Fruit fly (Drosophila melanogaster) whole organism, embryonic: ENCODE results near the gene Jupiter.

Experiments
- Aef1 ChIP-seq: fragments of 200-800 bp; sonication (Bioruptor generic); IDR thresholded peaks from 3 replicates; pipeline ENCODE4 v1.3.6; 2022; ENCODE audit warnings: missing biosample characterization, missing genetic modification characterization
- Blimp-1 ChIP-seq: fragments of 200-800 bp; sonication (Bioruptor generic); optimal IDR thresholded peaks from 3 replicates; lab custom pipeline; 2018; ENCODE audit warnings: missing biosample characterization, missing genetic modification characterization, mild to moderate bottlenecking, moderate library complexity, missing genetic modification reagents
- CG10366 ChIP-seq: fragments of 200-800 bp; sonication (Bioruptor generic); IDR thresholded peaks from 2 replicates; pipeline ENCODE4 v1.3.6; 2022; ENCODE audit warnings: missing biosample characterization, missing genetic modification characterization
- CG12104 ChIP-seq: fragments of 200-800 bp; sonication (Bioruptor generic); optimal IDR thresholded peaks from 3 replicates; lab custom pipeline; 2016; ENCODE audit warnings: missing biosample characterization, missing genetic modification characterization
- CG1233 ChIP-seq: fragments of 200-800 bp; sonication (Bioruptor generic); optimal IDR thresholded peaks from 4 replicates; lab custom pipeline; 2018; ENCODE audit warnings: missing biosample characterization, mild to moderate bottlenecking, missing genetic modification characterization
- CG17568 ChIP-seq: fragments of 200-800 bp; sonication (Bioruptor generic); optimal IDR thresholded peaks from 2 replicates; lab custom pipeline; 2018; ENCODE audit warnings: missing biosample characterization, mild to moderate bottlenecking, missing genetic modification characterization, moderate library complexity
- CG18476 ChIP-seq: fragments of 200-800 bp; sonication (Bioruptor generic); optimal IDR thresholded peaks from 2 replicates; lab custom pipeline; 2016; ENCODE audit warnings: missing biosample characterization, mild to moderate bottlenecking, missing genetic modification characterization
- CG3163 ChIP-seq: fragments of 200-800 bp; sonication (Bioruptor generic); optimal IDR thresholded peaks from 3 replicates; lab custom pipeline; 2016; ENCODE audit warnings: missing biosample characterization, missing genetic modification characterization
- CG42726 ChIP-seq: fragments of 200-800 bp; sonication (Bioruptor generic); IDR thresholded peaks from 2 replicates; pipeline ENCODE4 v1.3.6; 2022; ENCODE audit warnings: missing biosample characterization, missing genetic modification characterization; ENCODE audit not compliant: partially characterized antibody
- CG5953 ChIP-seq: fragments of 200-800 bp; sonication (Bioruptor generic); IDR thresholded peaks from 2 replicates; pipeline ENCODE4 v1.3.6; 2022; ENCODE audit warnings: missing biosample characterization, missing genetic modification characterization
- CTCF ChIP-seq: fragments of 200-800 bp; sonication (Bioruptor generic); optimal IDR thresholded peaks from 2 replicates; lab custom pipeline; 2017; ENCODE audit warnings: missing biosample characterization, mild to moderate bottlenecking, missing genetic modification characterization, moderate library complexity
- Dip3 ChIP-seq: fragments of 200-800 bp; sonication (Bioruptor generic); optimal IDR thresholded peaks from 3 replicates; lab custom pipeline; 2016; ENCODE audit warnings: missing biosample characterization, missing genetic modification characterization
- ERR ChIP-seq: fragments of 200-800 bp; sonication (Bioruptor generic); optimal IDR thresholded peaks from 2 replicates; lab custom pipeline; 2016; ENCODE audit warnings: missing biosample characterization, missing genetic modification characterization
- Ets65A ChIP-seq: fragments of 200-800 bp; sonication (Bioruptor generic); peaks from one replicate; lab custom pipeline; 2016; ENCODE audit warnings: missing biosample characterization, missing genetic modification characterization
- H2.0 ChIP-seq: fragments of 200-800 bp; sonication (Bioruptor generic); IDR thresholded peaks from 2 replicates; pipeline ENCODE4 v1.3.6; 2022; ENCODE audit warnings: missing biosample characterization, missing genetic modification characterization
- MESR4 ChIP-seq: fragments of 200-800 bp; sonication (Bioruptor generic); optimal IDR thresholded peaks from 2 replicates; lab custom pipeline; 2018; ENCODE audit warnings: missing biosample characterization, mild to moderate bottlenecking, missing genetic modification characterization, moderate library complexity
- NC2β ChIP-seq: fragments of 200-800 bp; sonication (Bioruptor generic); optimal IDR thresholded peaks from 2 replicates; lab custom pipeline; 2016; ENCODE audit warnings: missing biosample characterization, missing genetic modification characterization
- Nf-YC ChIP-seq: fragments of 200-800 bp; optimal IDR thresholded peaks from 3 replicates; lab custom pipeline; 2019; ENCODE audit warnings: missing biosample characterization, mild to moderate bottlenecking, missing genetic modification characterization, moderate library complexity
- Scr ChIP-seq: fragments of 200-800 bp; sonication (Bioruptor generic); IDR thresholded peaks from 2 replicates; pipeline ENCODE4 v1.3.6; 2022; ENCODE audit warnings: missing biosample characterization, missing genetic modification characterization; ENCODE audit not compliant: partially characterized antibody
- Side ChIP-seq: fragments of 200-800 bp; sonication (Bioruptor generic); optimal IDR thresholded peaks from 2 replicates; lab custom pipeline; 2016; ENCODE audit warnings: missing biosample characterization, missing genetic modification characterization
- Stat92E ChIP-seq, 3 experiments: fragments of >200 bp in 2 of 3; fragments of 200-800 bp in 1 of 3; sonication (Bioruptor generic) in 1 of 3; optimal IDR thresholded peaks; 2 replicates each; lab custom pipeline; 2017 to 2019; ENCODE audit warnings: missing biosample characterization in 3 of 3, missing genetic modification characterization in 3 of 3, mild to moderate bottlenecking in 1 of 3, moderate library complexity in 1 of 3
- ap ChIP-seq: fragments of 200-800 bp; sonication (Bioruptor generic); IDR thresholded peaks from 2 replicates; pipeline ENCODE4 v1.3.6; 2022; ENCODE audit warnings: missing biosample characterization, missing genetic modification characterization
- ase ChIP-seq: fragments of 200-800 bp; sonication (Bioruptor generic); IDR thresholded peaks from 3 replicates; pipeline ENCODE4 v1.3.6; 2022; ENCODE audit warnings: missing biosample characterization, missing genetic modification characterization
- bbx ChIP-seq: fragments of 200-800 bp; sonication (Bioruptor generic); IDR thresholded peaks from 2 replicates; pipeline ENCODE4 v1.3.6; 2022; ENCODE audit warnings: missing biosample characterization, missing genetic modification characterization; ENCODE audit not compliant: partially characterized antibody
- cas ChIP-seq: fragments of 200-800 bp; sonication (Bioruptor generic); IDR thresholded peaks from 2 replicates; pipeline ENCODE4 v1.3.6; 2022; ENCODE audit warnings: missing biosample characterization, missing genetic modification characterization
- cato ChIP-seq: fragments of 200-800 bp; sonication (Bioruptor generic); optimal IDR thresholded peaks from 2 replicates; lab custom pipeline; 2016; ENCODE audit warnings: missing biosample characterization, missing genetic modification characterization, borderline replicate concordance
- croc ChIP-seq: fragments of 200-800 bp; sonication (Bioruptor generic); conservative IDR thresholded peaks from 3 replicates; pipeline ENCODE4 v1.3.6; 2022; ENCODE audit warnings: missing biosample characterization, missing genetic modification characterization
- dmrt11E ChIP-seq: fragments of 200-800 bp; sonication (Bioruptor generic); optimal IDR thresholded peaks from 3 replicates; lab custom pipeline; 2018; ENCODE audit warnings: missing biosample characterization, mild to moderate bottlenecking, missing genetic modification characterization, moderate library complexity
- gt ChIP-seq: fragments of 200-800 bp; sonication (Bioruptor generic); IDR thresholded peaks from 2 replicates; pipeline ENCODE4 v1.3.6; 2022; ENCODE audit warnings: missing biosample characterization, missing genetic modification characterization
- h ChIP-seq: fragments of >200 bp; optimal IDR thresholded peaks from 2 replicates; lab custom pipeline; 2017
- jumu ChIP-seq: fragments of 200-800 bp; sonication (Bioruptor generic); optimal IDR thresholded peaks from 3 replicates; lab custom pipeline; 2016; ENCODE audit warnings: missing biosample characterization, missing genetic modification characterization
- lmd ChIP-seq: fragments of 200-800 bp; sonication (Bioruptor generic); IDR thresholded peaks from 2 replicates; pipeline ENCODE4 v1.3.6; 2022; ENCODE audit warnings: missing biosample characterization, missing genetic modification characterization
- lov ChIP-seq, 2 experiments: fragments of 200-800 bp in 1 of 2; fragments of >200 bp in 1 of 2; sonication (Bioruptor generic) in 1 of 2; IDR thresholded peaks in 1 of 2; optimal IDR thresholded peaks in 1 of 2; 2 replicates in 1 of 2; 3 replicates in 1 of 2; pipeline versions ENCODE4 v1.3.6 to Lab custom; 2017 to 2022; ENCODE audit warnings: missing biosample characterization in 1 of 2, missing genetic modification characterization in 1 of 2
- maf-S ChIP-seq: fragments of 200-800 bp; sonication (Bioruptor generic); optimal IDR thresholded peaks from 2 replicates; lab custom pipeline; 2016; ENCODE audit warnings: missing biosample characterization, missing genetic modification characterization
- oc ChIP-seq: fragments of 200-800 bp; sonication (Bioruptor generic); optimal IDR thresholded peaks from 2 replicates; lab custom pipeline; 2018; ENCODE audit warnings: missing biosample characterization, mild to moderate bottlenecking, missing genetic modification characterization, moderate library complexity
- p53 ChIP-seq: fragments of 200-800 bp; sonication (Bioruptor generic); optimal IDR thresholded peaks from 2 replicates; lab custom pipeline; 2016; ENCODE audit warnings: missing biosample characterization, missing genetic modification characterization
- pfk ChIP-seq: fragments of 200-800 bp; sonication (Bioruptor generic); optimal IDR thresholded peaks from 2 replicates; lab custom pipeline; 2018; ENCODE audit warnings: missing biosample characterization, mild to moderate bottlenecking, missing genetic modification characterization, moderate library complexity
- pho ChIP-seq: fragments of 200-800 bp; sonication (Bioruptor generic); optimal IDR thresholded peaks from 2 replicates; lab custom pipeline; 2016; ENCODE audit warnings: missing biosample characterization, missing genetic modification characterization
- sim ChIP-seq: fragments of 200-800 bp; sonication (Bioruptor generic); IDR thresholded peaks from 2 replicates; pipeline ENCODE4 v1.3.6; 2022; ENCODE audit warnings: missing biosample characterization, missing genetic modification characterization
- tio ChIP-seq: fragments of 200-800 bp; sonication (Bioruptor generic); optimal IDR thresholded peaks from 2 replicates; lab custom pipeline; 2017; ENCODE audit warnings: missing biosample characterization, missing genetic modification characterization, inconsistent platforms
- tna ChIP-seq: fragments of 200-800 bp; sonication (Bioruptor generic); IDR thresholded peaks from 2 replicates; pipeline ENCODE4 v1.3.6; 2022; ENCODE audit warnings: missing biosample characterization, missing genetic modification characterization; ENCODE audit not compliant: partially characterized antibody
- twi ChIP-seq: fragments of 200-800 bp; optimal IDR thresholded peaks from 2 replicates; lab custom pipeline; 2019; ENCODE audit warnings: missing biosample characterization, mild to moderate bottlenecking, missing genetic modification characterization, moderate library complexity
- yki ChIP-seq: fragments of >200 bp; optimal IDR thresholded peaks from 3 replicates; lab custom pipeline; 2018
- zf30C ChIP-seq: fragments of 200-800 bp; sonication (Bioruptor generic); optimal IDR thresholded peaks from 3 replicates; lab custom pipeline; 2018; ENCODE audit warnings: missing biosample characterization, mild to moderate bottlenecking, missing genetic modification characterization

The Jupiter gene

dm6 chr3R:11661712-11662111, 42.0 kb upstream of the Jupiter start (continued):
- TF ChIP-seq twi (tag; lab: Kevin White, UChicago) (no peak), dmrt11E (tag; lab: Kevin White, UChicago) (no peak), cas (no peak), CG18476 (GFP tag; lab: Kevin White, UChicago) (no peak), ap (GFP tag; lab: Robert Waterston, UW) (no peak), H2.0 (GFP tag; lab: Robert Waterston, UW) (peak; percentile 8; the same call in 1 of the 2 replicates), CG5953 (no peak), sim (GFP tag; lab: Robert Waterston, UW) (0 out of 2 replicates have a peak, but pooled peaks have one; percentile 9), Stat92E (GFP tag; optimal IDR thresholded peaks at IDR 0.05; lab: Kevin White, UChicago) (no peak), ase (GFP tag; lab: Robert Waterston, UW) (peak; percentile 48; the same call in 1 of the 3 replicates), bbx (no peak), pfk (no peak), lov (optimal IDR thresholded peaks at IDR 0.05; lab: Kevin White, UChicago) (no peak), lov (GFP tag; IDR thresholded peaks at IDR 0.05; lab: Robert Waterston, UW) (no peak), Ets65A (peak; percentile 56), maf-S (no peak), CG3163 (GFP tag; lab: Kevin White, UChicago) (no peak), CTCF (GFP tag; lab: Kevin White, UChicago) (peak; percentile 10), croc (GFP tag; lab: Robert Waterston, UW) (0 out of 3 replicates have a peak, but pooled peaks have one; percentile 15), cato (no peak), oc (tag; lab: Kevin White, UChicago) (peak; percentile 8), tio (GFP tag; lab: Kevin White, UChicago) (no peak), Side (no peak), CG10366 (GFP tag; lab: Robert Waterston, UW) (peak; percentile 29; the same call in 1 of the 2 replicates), MESR4 (GFP tag; lab: Kevin White, UChicago) (no peak), Nf-YC (peak; percentile 41), CG17568 (peak; percentile 49), p53 (GFP tag; lab: Kevin White, UChicago) (no peak), CG1233 (GFP tag; lab: Kevin White, UChicago) (peak; percentile 24), pho (GFP tag; lab: Kevin White, UChicago) (no peak), jumu (GFP tag; lab: Kevin White, UChicago) (no peak), yki (no peak), h (no peak), Dip3 (GFP tag; lab: Kevin White, UChicago) (no peak), gt (GFP tag; lab: Robert Waterston, UW) (no peak), Scr (GFP tag; lab: Robert Waterston, UW) (no peak), ERR (GFP tag; lab: Kevin White, UChicago) (no peak), tna (GFP tag; lab: Robert Waterston, UW) (no peak), CG12104 (GFP tag; lab: Kevin White, UChicago) (no peak), CG42726 (no peak), Blimp-1 (GFP tag; lab: Kevin White, UChicago) (no peak), lmd (peak; percentile 40), Aef1 (GFP tag; lab: Robert Waterston, UW) (0 out of 3 replicates have a peak, but pooled peaks have one; percentile 33), NC2β (GFP tag; lab: Kevin White, UChicago) (no peak), zf30C (no peak)
